Fruit fly (Drosophila melanogaster) whole organism, embryonic: ENCODE results near the gene wam.

Experiments
- ATbp ChIP-seq: fragments of 200-800 bp; sonication (Bioruptor generic); optimal IDR thresholded peaks from 2 replicates; lab custom pipeline; 2017; ENCODE audit warnings: missing biosample characterization, mild to moderate bottlenecking, missing genetic modification characterization, missing genetic modification reagents
- Ada2b ChIP-seq: fragments of 200-800 bp; sonication (Bioruptor generic); IDR thresholded peaks from 2 replicates; pipeline ENCODE4 v1.3.6; 2022; ENCODE audit warnings: missing biosample characterization, missing genetic modification characterization
- Adf1 ChIP-seq: fragments of 200-800 bp; sonication (Bioruptor generic); IDR thresholded peaks from 2 replicates; pipeline ENCODE4 v1.3.6; 2022; ENCODE audit warnings: missing biosample characterization, missing genetic modification characterization
- Awh ChIP-seq: fragments of 200-800 bp; sonication (Bioruptor generic); IDR thresholded peaks from 2 replicates; pipeline ENCODE4, ENCODE4 v1.3.6; 2022; ENCODE audit warnings: missing biosample characterization, missing genetic modification characterization
- Blimp-1 ChIP-seq: fragments of 200-800 bp; sonication (Bioruptor generic); optimal IDR thresholded peaks from 3 replicates; lab custom pipeline; 2018; ENCODE audit warnings: missing biosample characterization, missing genetic modification characterization, mild to moderate bottlenecking, moderate library complexity, missing genetic modification reagents
- CG1024 ChIP-seq: fragments of 200-800 bp; sonication (Bioruptor generic); IDR thresholded peaks from 2 replicates; pipeline ENCODE4 v1.3.6; 2022; ENCODE audit warnings: missing biosample characterization, missing genetic modification characterization
- CG10366 ChIP-seq: fragments of 200-800 bp; sonication (Bioruptor generic); IDR thresholded peaks from 2 replicates; pipeline ENCODE4 v1.3.6; 2022; ENCODE audit warnings: missing biosample characterization, missing genetic modification characterization
- CG10654 ChIP-seq: fragments of 200-800 bp; sonication (Bioruptor generic); optimal IDR thresholded peaks from 2 replicates; lab custom pipeline; 2016; ENCODE audit warnings: missing biosample characterization, missing genetic modification characterization
- CG11696 ChIP-seq: fragments of 200-800 bp; sonication (Bioruptor generic); IDR thresholded peaks from 2 replicates; pipeline ENCODE4 v1.3.6; 2022; ENCODE audit warnings: missing biosample characterization, missing genetic modification characterization
- CG13123 ChIP-seq: fragments of 200-800 bp; sonication (Bioruptor generic); optimal IDR thresholded peaks from 2 replicates; lab custom pipeline; 2016; ENCODE audit warnings: missing biosample characterization, missing genetic modification characterization
- CG14014 ChIP-seq: fragments of 200-800 bp; sonication (Bioruptor generic); IDR thresholded peaks from 2 replicates; pipeline ENCODE4 v1.3.6; 2022; ENCODE audit warnings: missing biosample characterization, missing genetic modification characterization
- CG14860 ChIP-seq: fragments of 200-800 bp; sonication (Bioruptor generic); IDR thresholded peaks from 3 replicates; pipeline ENCODE4 v1.3.6; 2022; ENCODE audit warnings: missing biosample characterization, missing genetic modification characterization; ENCODE audit not compliant: partially characterized antibody
- CG15073 ChIP-seq: fragments of 200-800 bp; sonication (Bioruptor generic); optimal IDR thresholded peaks from 2 replicates; lab custom pipeline; 2016; ENCODE audit warnings: missing biosample characterization, missing genetic modification characterization
- CG1603 ChIP-seq: fragments of 200-800 bp; sonication (Bioruptor generic); optimal IDR thresholded peaks from 2 replicates; lab custom pipeline; 2019; ENCODE audit warnings: missing biosample characterization, mild to moderate bottlenecking, missing genetic modification characterization, moderate library complexity
- CG16863 ChIP-seq: fragments of 200-800 bp; sonication (Bioruptor generic); optimal IDR thresholded peaks from 3 replicates; lab custom pipeline; 2016; ENCODE audit warnings: missing biosample characterization, missing genetic modification characterization
- CG17186 ChIP-seq: fragments of 200-800 bp; sonication (Bioruptor generic); optimal IDR thresholded peaks from 3 replicates; lab custom pipeline; 2017; ENCODE audit warnings: missing biosample characterization, missing genetic modification reagents, missing genetic modification characterization
- CG18619 ChIP-seq: fragments of 200-800 bp; sonication (Bioruptor generic); optimal IDR thresholded peaks from 3 replicates; lab custom pipeline; 2017; ENCODE audit warnings: missing biosample characterization, mild to moderate bottlenecking, missing genetic modification characterization
- CG18764 ChIP-seq: fragments of 200-800 bp; sonication (Bioruptor generic); optimal IDR thresholded peaks from 3 replicates; lab custom pipeline; 2016; ENCODE audit warnings: missing biosample characterization, missing genetic modification characterization
- CG3065 ChIP-seq: fragments of 200-800 bp; sonication (Bioruptor generic); optimal IDR thresholded peaks from 2 replicates; lab custom pipeline; 2016; ENCODE audit warnings: missing biosample characterization, missing genetic modification characterization
- CG34224 ChIP-seq: fragments of 200-800 bp; sonication (Bioruptor generic); IDR thresholded peaks from 3 replicates; pipeline ENCODE4 v1.3.6; 2022; ENCODE audit warnings: missing biosample characterization, missing genetic modification characterization; ENCODE audit not compliant: partially characterized antibody
- CG43689 ChIP-seq: fragments of 200-800 bp; sonication (Bioruptor generic); IDR thresholded peaks from 2 replicates; pipeline ENCODE4 v1.3.6; 2022; ENCODE audit warnings: missing biosample characterization, missing genetic modification characterization
- CG4730 ChIP-seq: fragments of 200-800 bp; sonication (Bioruptor generic); IDR thresholded peaks from 2 replicates; pipeline ENCODE4 v1.3.6; 2022; ENCODE audit warnings: missing biosample characterization, missing genetic modification characterization
- CG5180 ChIP-seq: fragments of 200-800 bp; sonication (Bioruptor generic); optimal IDR thresholded peaks from 3 replicates; lab custom pipeline; 2017; ENCODE audit warnings: missing biosample characterization, missing genetic modification characterization, mild to moderate bottlenecking, moderate library complexity, missing genetic modification reagents
- CG7271 ChIP-seq: fragments of 200-800 bp; sonication (Bioruptor generic); optimal IDR thresholded peaks from 2 replicates; lab custom pipeline; 2018; ENCODE audit warnings: missing biosample characterization, mild to moderate bottlenecking, missing genetic modification characterization, moderate library complexity
- CG7745 ChIP-seq: fragments of 200-800 bp; sonication (Bioruptor generic); optimal IDR thresholded peaks from 2 replicates; lab custom pipeline; 2018; ENCODE audit warnings: missing biosample characterization, mild to moderate bottlenecking, missing genetic modification characterization, moderate library complexity
- CG7987 ChIP-seq: fragments of 200-800 bp; sonication (Bioruptor generic); optimal IDR thresholded peaks from 2 replicates; lab custom pipeline; 2018; ENCODE audit warnings: missing biosample characterization, mild to moderate bottlenecking, missing genetic modification characterization, moderate library complexity
- CG8388 ChIP-seq: fragments of 200-800 bp; sonication (Bioruptor generic); optimal IDR thresholded peaks from 2 replicates; lab custom pipeline; 2019; ENCODE audit warnings: missing biosample characterization, mild to moderate bottlenecking, missing genetic modification characterization, moderate library complexity
- CHES-1-like ChIP-seq: fragments of 200-800 bp; sonication (Bioruptor generic); optimal IDR thresholded peaks from 2 replicates; lab custom pipeline; 2016; ENCODE audit warnings: missing biosample characterization, missing genetic modification characterization
- D19A ChIP-seq: fragments of 200-800 bp; optimal IDR thresholded peaks from 3 replicates; lab custom pipeline; 2019; ENCODE audit warnings: missing biosample characterization, mild to moderate bottlenecking, missing genetic modification characterization, moderate library complexity
- ERR ChIP-seq: fragments of 200-800 bp; sonication (Bioruptor generic); optimal IDR thresholded peaks from 2 replicates; lab custom pipeline; 2016; ENCODE audit warnings: missing biosample characterization, missing genetic modification characterization
- GATAe ChIP-seq: fragments of 200-800 bp; sonication (Bioruptor generic); conservative IDR thresholded peaks from 2 replicates; pipeline ENCODE4 v1.3.6; 2022; ENCODE audit warnings: missing biosample characterization, missing genetic modification characterization
- Jarid2 ChIP-seq: fragments of 200-800 bp; sonication (Bioruptor generic); optimal IDR thresholded peaks from 3 replicates; lab custom pipeline; 2017; ENCODE audit warnings: mild to moderate bottlenecking, missing biosample characterization, missing genetic modification reagents, missing genetic modification characterization
- Mad ChIP-seq: fragments of 200-800 bp; sonication (Bioruptor generic); optimal IDR thresholded peaks from 2 replicates; lab custom pipeline; 2016; ENCODE audit warnings: missing biosample characterization, missing genetic modification characterization
- Mes4 ChIP-seq: fragments of 200-800 bp; sonication (Bioruptor generic); optimal IDR thresholded peaks from 2 replicates; lab custom pipeline; 2016; ENCODE audit warnings: missing biosample characterization, missing genetic modification characterization
- Sry-δ ChIP-seq: fragments of 200-800 bp; sonication (Bioruptor generic); optimal IDR thresholded peaks from 2 replicates; lab custom pipeline; 2016; ENCODE audit warnings: missing biosample characterization, missing genetic modification characterization
- Tbp ChIP-seq: fragments of >200 bp; optimal IDR thresholded peaks from 2 replicates; lab custom pipeline; 2018; ENCODE audit warnings: missing biosample characterization, missing genetic modification characterization
- abd-A ChIP-seq: fragments of 200-800 bp; sonication (Bioruptor generic); optimal IDR thresholded peaks from 3 replicates; lab custom pipeline; 2019; ENCODE audit warnings: missing biosample characterization, mild to moderate bottlenecking, missing genetic modification characterization, moderate library complexity
- al ChIP-seq: fragments of 200-800 bp; sonication (Bioruptor generic); IDR thresholded peaks from 2 replicates; pipeline ENCODE4 v1.3.6; 2022; ENCODE audit warnings: missing biosample characterization, missing genetic modification characterization
- ap ChIP-seq: fragments of 200-800 bp; sonication (Bioruptor generic); IDR thresholded peaks from 2 replicates; pipeline ENCODE4 v1.3.6; 2022; ENCODE audit warnings: missing biosample characterization, missing genetic modification characterization
- danr ChIP-seq: fragments of 200-800 bp; sonication (Bioruptor generic); IDR thresholded peaks from 2 replicates; pipeline ENCODE4 v1.3.6; 2022; ENCODE audit warnings: missing biosample characterization, missing genetic modification characterization
- emc ChIP-seq: fragments of 200-800 bp; sonication (Bioruptor generic); optimal IDR thresholded peaks from 2 replicates; lab custom pipeline; 2016; ENCODE audit warnings: missing biosample characterization, missing genetic modification characterization
- en ChIP-seq: fragments of 200-800 bp; sonication (Bioruptor generic); optimal IDR thresholded peaks from 2 replicates; lab custom pipeline; 2016; ENCODE audit warnings: missing biosample characterization, missing genetic modification characterization
- gem ChIP-seq: fragments of 200-800 bp; sonication (Bioruptor generic); optimal IDR thresholded peaks from 2 replicates; lab custom pipeline; 2019; ENCODE audit warnings: missing biosample characterization, mild to moderate bottlenecking, missing genetic modification characterization, moderate library complexity
- otp ChIP-seq: fragments of 200-800 bp; sonication (Bioruptor generic); IDR thresholded peaks from 3 replicates; pipeline ENCODE4, ENCODE4 v1.3.6; 2022; ENCODE audit warnings: missing biosample characterization, missing genetic modification characterization
- sc ChIP-seq, 3 experiments: fragments of >200 bp in 2 of 3; fragments of 200-800 bp in 1 of 3; sonication (Bioruptor generic) in 1 of 3; optimal IDR thresholded peaks; 2 replicates in 2 of 3; 3 replicates in 1 of 3; lab custom pipeline; 2017; ENCODE audit warnings: mild to moderate bottlenecking in 1 of 3, missing biosample characterization in 1 of 3, missing genetic modification characterization in 1 of 3, missing genetic modification reagents in 1 of 3
- shn ChIP-seq: fragments of 200-800 bp; sonication (Bioruptor generic); optimal IDR thresholded peaks from 3 replicates; lab custom pipeline; 2016; ENCODE audit warnings: missing biosample characterization, missing genetic modification characterization
- sug ChIP-seq: fragments of 200-800 bp; optimal IDR thresholded peaks from 2 replicates; lab custom pipeline; 2019; ENCODE audit warnings: missing biosample characterization, mild to moderate bottlenecking, missing genetic modification characterization, moderate library complexity
- toy ChIP-seq: fragments of 200-800 bp; sonication (Bioruptor generic); IDR thresholded peaks from 2 replicates; pipeline ENCODE4 v1.3.6; 2022; ENCODE audit warnings: missing biosample characterization, missing genetic modification characterization
- unpg ChIP-seq: fragments of 200-800 bp; sonication (Bioruptor generic); optimal IDR thresholded peaks from 3 replicates; lab custom pipeline; 2018; ENCODE audit warnings: missing biosample characterization, mild to moderate bottlenecking, missing genetic modification characterization, moderate library complexity
- wdn ChIP-seq: fragments of 200-800 bp; sonication (Bioruptor generic); IDR thresholded peaks from 2 replicates; pipeline ENCODE4 v1.3.6; 2022; ENCODE audit warnings: missing biosample characterization, missing genetic modification characterization

Gene wam

dm6 chr3R:23257986-23258427, 29.8 kb downstream of the wam start, which contains the start of the genes wda and Pex11c (continued):
- TF ChIP-seq CG34224 (GFP tag; lab: Robert Waterston, UW) (peak; percentile 60), CG4730 (GFP tag; lab: Robert Waterston, UW) (peak; percentile 83; the same call in 1 of the 2 replicates), en (GFP tag; lab: Kevin White, UChicago) (no peak), unpg (GFP tag; lab: Kevin White, UChicago) (peak; percentile 94), CG15073 (peak; percentile 38), ATbp (GFP tag; lab: Kevin White, UChicago) (peak; percentile 80), al (GFP tag; lab: Robert Waterston, UW) (peak; percentile 85), GATAe (GFP tag; lab: Robert Waterston, UW) (peak; percentile 54; the same call in 1 of the 2 replicates), emc (GFP tag; lab: Kevin White, UChicago) (no peak), wdn (peak; percentile 75), CG7987 (GFP tag; lab: Kevin White, UChicago) (no peak), CG43689 (GFP tag; lab: Robert Waterston, UW) (0 out of 2 replicates have a peak, but pooled peaks have one; percentile 23), CG8388 (GFP tag; lab: Kevin White, UChicago) (peak; percentile 93), CG14014 (GFP tag; lab: Robert Waterston, UW) (peak; percentile 82), Ada2b (GFP tag; lab: Robert Waterston, UW) (no peak; the same call in none of the 2 replicates), CG3065 (GFP tag; lab: Kevin White, UChicago) (peak; percentile 60), Tbp (GFP tag; lab: Kevin White, UChicago) (no peak), CG7271 (tag; lab: Kevin White, UChicago) (peak; percentile 85), CG10654 (peak; percentile 69), ap (GFP tag; lab: Robert Waterston, UW) (peak; percentile 73; the same call in 1 of the 2 replicates), sc (optimal IDR thresholded peaks at IDR 0.05; lab: Kevin White, UChicago) (no peak), sc (GFP tag; optimal IDR thresholded peaks at IDR 0.05; lab: Kevin White, UChicago) (peak; percentile 82), Adf1 (GFP tag; lab: Robert Waterston, UW) (peak; percentile 59), danr (GFP tag; lab: Robert Waterston, UW) (peak; percentile 70), Blimp-1 (GFP tag; lab: Kevin White, UChicago) (peak; percentile 59), ERR (GFP tag; lab: Kevin White, UChicago) (no peak), CG5180 (GFP tag; lab: Kevin White, UChicago) (no peak), abd-A (tag; lab: Kevin White, UChicago) (no peak), CG14860 (GFP tag; lab: Robert Waterston, UW) (no peak; the same call in 2 of the 3 replicates), CHES-1-like (GFP tag; lab: Kevin White, UChicago) (peak; percentile 61), otp (peak; percentile 68; the same call in 1 of the 3 replicates), CG16863 (GFP tag; lab: Kevin White, UChicago) (peak; percentile 33), Sry-δ (GFP tag; lab: Kevin White, UChicago) (peak; percentile 71), CG18764 (GFP tag; lab: Kevin White, UChicago) (peak; percentile 62), CG17186 (GFP tag; lab: Kevin White, UChicago) (peak; percentile 5), CG1024 (GFP tag; lab: Robert Waterston, UW) (peak; percentile 43; the same call in 1 of the 2 replicates), CG7745 (peak; percentile 2), CG18619 (GFP tag; lab: Kevin White, UChicago) (peak; percentile 88), gem (peak; percentile 98), toy (GFP tag; lab: Robert Waterston, UW) (peak; percentile 37; the same call in 1 of the 2 replicates), shn (GFP tag; lab: Kevin White, UChicago) (no peak), Mad (GFP tag; lab: Kevin White, UChicago) (peak; percentile 44), CG11696 (GFP tag; lab: Robert Waterston, UW) (peak; percentile 72), Mes4 (GFP tag; lab: Kevin White, UChicago) (no peak), Jarid2 (peak; percentile 51), CG10366 (GFP tag; lab: Robert Waterston, UW) (peak; percentile 86), Awh (GFP tag; lab: Robert Waterston, UW) (peak; percentile 74; the same call in 1 of the 2 replicates), D19A (tag; lab: Kevin White, UChicago) (peak; percentile 79), sug (tag; lab: Kevin White, UChicago) (peak; percentile 84), CG1603 (no peak), CG13123 (GFP tag; lab: Kevin White, UChicago) (peak; percentile 61)
